Worm (Caenorhabditis elegans): ENCODE results near the gene T22E5.6.

Gene T22E5.6

DNA sequence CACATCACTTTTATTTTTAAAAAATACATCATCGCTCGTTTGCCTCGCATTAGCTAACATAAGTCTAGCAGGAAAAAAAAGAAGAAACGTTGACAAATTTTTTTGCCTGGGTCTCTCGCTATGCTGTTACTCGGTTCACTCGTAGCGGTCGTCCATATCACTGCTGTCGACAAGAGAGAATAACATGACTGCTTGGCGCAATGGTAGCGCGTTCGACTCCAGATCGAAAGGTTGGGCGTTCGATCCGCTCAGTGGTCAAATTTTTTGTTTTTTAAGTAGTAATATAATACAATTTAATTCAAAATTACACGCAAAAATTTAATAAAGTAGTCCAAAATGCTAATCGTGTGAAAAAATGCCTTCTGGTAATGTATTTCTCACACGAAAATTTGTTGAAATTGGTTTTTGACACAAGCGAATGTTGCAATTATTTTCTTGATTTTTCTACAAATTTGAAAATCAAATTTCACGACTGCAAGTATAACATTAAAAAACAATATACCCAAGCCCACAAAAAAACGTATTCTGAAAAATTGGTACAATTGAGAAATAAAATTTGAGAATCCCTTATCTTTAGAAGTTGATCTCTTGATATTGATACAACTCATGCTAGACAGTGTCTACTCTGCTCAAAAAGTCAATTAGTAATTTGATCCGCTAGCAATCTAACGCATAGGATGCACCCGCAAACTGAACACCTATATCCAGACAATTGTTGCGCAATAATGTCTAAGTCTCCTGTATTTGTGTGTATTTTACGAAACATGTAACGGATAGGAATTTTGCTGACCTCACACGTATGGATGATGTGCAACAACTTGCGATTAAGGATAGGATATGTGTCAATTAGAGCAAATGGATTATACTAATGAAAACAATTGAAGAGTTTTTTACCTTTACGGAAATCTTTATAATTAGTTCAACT, 44.8 kb downstream of the T22E5.6 start (continued):
- TF ChIP-seq sox-4 (tag; optimal IDR thresholded peaks at IDR 0.05), result peak; percentile 21
- TF ChIP-seq ceh-8 (GFP tag; optimal IDR thresholded peaks at IDR 0.05), result no peak

DNA sequence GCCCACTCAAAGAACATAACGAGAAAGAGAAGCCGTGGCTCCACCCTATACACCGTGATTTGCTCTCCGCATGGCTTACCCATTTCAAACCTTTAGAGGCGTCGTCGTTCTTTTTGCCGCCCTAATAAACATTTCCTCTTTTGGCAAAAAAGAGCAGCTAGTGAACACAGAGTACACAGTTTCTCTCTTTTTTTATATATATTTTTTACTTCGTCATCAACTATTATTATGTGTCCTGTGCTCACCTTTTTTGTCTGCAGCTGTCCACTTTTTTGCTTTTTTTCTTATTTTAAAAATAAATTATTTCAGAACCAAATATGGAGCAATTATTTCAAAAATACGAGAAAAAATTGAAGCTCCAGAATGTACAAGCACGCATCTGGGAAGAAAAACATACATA, 46.5 kb downstream of the T22E5.6 start, which contains the start of gene C03B1.2:
TSS of gene C03B1.2 (plus strand) at position 301 of the 400 bp plus-strand sequence.
- no peak for TF ChIP-seq ama-1 (optimal IDR thresholded peaks at IDR 0.05)
- no peak for TF ChIP-seq alr-1 (tag; optimal IDR thresholded peaks at IDR 0.05; ENCODE audit: borderline replicate concordance)
- TF ChIP-seq hlh-17 (GFP tag; optimal IDR thresholded peaks at IDR 0.05; ENCODE audit: borderline replicate concordance), result no peak
- TF ChIP-seq nhr-28 (tag; optimal IDR thresholded peaks at IDR 0.05), result no peak

DNA sequence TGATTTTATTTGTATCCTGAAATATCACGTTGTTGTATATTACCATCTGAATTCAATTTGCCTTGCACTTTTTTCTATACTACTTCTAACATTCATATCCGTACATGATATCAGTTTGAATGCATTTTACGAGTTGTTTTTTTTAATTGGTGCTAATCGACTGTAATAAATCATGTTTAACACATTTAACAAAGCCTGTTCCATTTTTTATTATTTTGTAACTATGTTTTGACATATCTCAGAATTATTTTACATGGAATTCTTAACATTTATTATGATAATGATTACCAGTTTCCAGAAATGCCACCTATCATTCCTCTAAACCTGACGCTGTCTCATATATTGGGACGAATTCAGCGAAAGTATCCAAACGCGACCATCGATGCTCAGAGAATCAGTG, 50.5 kb downstream of the T22E5.6 start, which contains the start of gene C03B1.3:
TSS of gene C03B1.3 (plus strand) at position 301 of the 400 bp plus-strand sequence.
- TF ChIP-seq alr-1 (tag; optimal IDR thresholded peaks at IDR 0.05; ENCODE audit: borderline replicate concordance) (no peak), pag-3 (tag; optimal IDR thresholded peaks at IDR 0.05; ENCODE audit: borderline replicate concordance, insufficient read depth) (no peak), unc-62 (GFP tag; optimal IDR thresholded peaks at IDR 0.05) (no peak), ceh-88 (GFP tag; IDR thresholded peaks at IDR 0.05) (no peak)

DNA sequence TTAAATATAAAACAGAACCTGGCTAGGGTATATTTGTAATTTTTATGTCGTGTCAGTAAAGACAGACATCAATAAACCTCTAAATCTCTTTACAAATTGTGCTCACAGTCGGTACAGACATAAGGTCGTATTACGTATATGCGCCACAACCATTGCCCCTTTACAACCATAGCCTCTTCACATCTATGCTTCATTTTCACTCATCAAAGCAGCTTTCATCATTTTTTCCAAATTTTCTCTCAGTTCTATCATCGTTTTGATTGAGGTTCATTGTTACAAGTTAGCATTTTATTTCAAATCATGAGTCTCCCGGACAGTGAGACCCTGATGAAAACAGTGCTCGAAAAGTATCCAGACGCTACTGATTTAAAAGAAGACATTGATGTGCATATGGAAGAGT, 52.0 kb downstream of the T22E5.6 start, which contains the start of gene C03B1.4:
TSS of gene C03B1.4 (plus strand) at position 301 of the 400 bp plus-strand sequence.
- TF ChIP-seq efl-1 (optimal IDR thresholded peaks at IDR 0.05) (no peak), efl-1 (GFP tag; optimal IDR thresholded peaks at IDR 0.05 in 1 of 2) (peak in 1 of 2 experiments; percentile 29), unc-30 (tag; optimal IDR thresholded peaks at IDR 0.05) (no peak), lir-3 (tag; optimal IDR thresholded peaks at IDR 0.05; ENCODE audit: poor library complexity) (no peak), egl-27 (tag; optimal IDR thresholded peaks at IDR 0.05) (no peak)
